Worm (Caenorhabditis elegans) whole organism, L3 larva: ENCODE results near the gene sra-36.

Experiments used
- R02D3.7 ChIP-seq: fragments of 150-350 bp; optimal IDR thresholded peaks from 2 replicates; lab custom pipeline; 2014; ENCODE audit warnings: missing biosample characterization, missing genetic modification characterization
- aly-2 ChIP-seq: fragments of 150-350 bp; optimal IDR thresholded peaks from 2 replicates; lab custom pipeline; 2014; ENCODE audit warnings: missing biosample characterization, missing genetic modification characterization
- ama-1 ChIP-seq: fragments of 150-350 bp; optimal IDR thresholded peaks from 2 replicates; lab custom pipeline; 2018
- ceh-16 ChIP-seq: sonication (generic microtip); optimal IDR thresholded peaks from 2 replicates; lab custom pipeline; 2017; ENCODE audit warnings: missing biosample characterization, missing genetic modification characterization
- ceh-28 ChIP-seq: fragments of 150-350 bp; optimal IDR thresholded peaks from 2 replicates; lab custom pipeline; 2014; ENCODE audit warnings: missing biosample characterization, missing genetic modification reagents, missing genetic modification characterization
- daf-12 ChIP-seq: fragments of 150-350 bp; optimal IDR thresholded peaks from 2 replicates; lab custom pipeline; 2014; ENCODE audit warnings: missing biosample characterization, missing genetic modification reagents, missing genetic modification characterization
- egl-27 ChIP-seq: sonication (generic microtip); optimal IDR thresholded peaks from 4 replicates; lab custom pipeline; 2017; ENCODE audit warnings: missing biosample characterization, missing genetic modification reagents, missing genetic modification characterization
- egl-5 ChIP-seq: fragments of 150-350 bp; optimal IDR thresholded peaks from 2 replicates; lab custom pipeline; 2017; ENCODE audit warnings: missing biosample characterization, missing genetic modification reagents, missing genetic modification characterization, inconsistent platforms
- elt-1 ChIP-seq: fragments of 150-350 bp; optimal IDR thresholded peaks from 2 replicates; lab custom pipeline; 2014; ENCODE audit warnings: missing biosample characterization, missing genetic modification characterization
- elt-3 ChIP-seq, 3 experiments: fragments of 150-350 bp in 1 of 3; sonication (generic microtip) in 2 of 3; optimal IDR thresholded peaks; 2 replicates in 2 of 3; 4 replicates in 1 of 3; lab custom pipeline; 2014 to 2017; ENCODE audit warnings: missing biosample characterization in 3 of 3, missing genetic modification characterization in 3 of 3
- eor-1 ChIP-seq, 2 experiments: fragments of 150-350 bp; optimal IDR thresholded peaks; 2 replicates each; lab custom pipeline; 2014 to 2018; ENCODE audit warnings: missing biosample characterization in 2 of 2, missing genetic modification characterization in 2 of 2
- fkh-10 ChIP-seq: sonication (generic microtip); optimal IDR thresholded peaks from 2 replicates; lab custom pipeline; 2017; ENCODE audit warnings: missing biosample characterization, missing genetic modification reagents, missing genetic modification characterization
- fkh-2 ChIP-seq: fragments of 150-350 bp; optimal IDR thresholded peaks from 2 replicates; lab custom pipeline; 2014; ENCODE audit warnings: missing biosample characterization, missing genetic modification reagents, missing genetic modification characterization
- hmg-11 ChIP-seq: sonication (generic microtip); optimal IDR thresholded peaks from 2 replicates; lab custom pipeline; 2016; ENCODE audit warnings: missing genetic modification characterization, missing compliant biosample characterization
- jun-1 ChIP-seq: fragments of 150-350 bp; optimal IDR thresholded peaks from 2 replicates; lab custom pipeline; 2014; ENCODE audit warnings: missing biosample characterization, missing genetic modification reagents, missing genetic modification characterization
- lin-15B ChIP-seq: fragments of 150-350 bp; optimal IDR thresholded peaks from 2 replicates; lab custom pipeline; 2014; ENCODE audit warnings: missing biosample characterization, missing genetic modification characterization
- lin-39 ChIP-seq: fragments of 150-350 bp; optimal IDR thresholded peaks from 2 replicates; lab custom pipeline; 2018; ENCODE audit warnings: missing biosample characterization, missing genetic modification reagents, missing genetic modification characterization
- lsy-12 ChIP-seq: sonication (generic microtip); optimal IDR thresholded peaks from 2 replicates; lab custom pipeline; 2016; ENCODE audit warnings: mild to moderate bottlenecking, missing genetic modification characterization, missing compliant biosample characterization
- mdl-1 ChIP-seq: fragments of 150-350 bp; optimal IDR thresholded peaks from 2 replicates; lab custom pipeline; 2014; ENCODE audit warnings: missing biosample characterization, missing genetic modification characterization
- mml-1 ChIP-seq: fragments of 150-350 bp; sonication (generic microtip); optimal IDR thresholded peaks from 3 replicates; lab custom pipeline; 2014; ENCODE audit warnings: missing biosample characterization, missing genetic modification characterization
- nhr-11 ChIP-seq: fragments of 150-350 bp; optimal IDR thresholded peaks from 2 replicates; lab custom pipeline; 2014; ENCODE audit warnings: missing biosample characterization, missing genetic modification characterization
- nhr-12 ChIP-seq: fragments of 150-350 bp; optimal IDR thresholded peaks from 2 replicates; lab custom pipeline; 2014; ENCODE audit warnings: missing biosample characterization, missing genetic modification characterization
- nhr-23 ChIP-seq: fragments of 150-350 bp; optimal IDR thresholded peaks from 2 replicates; lab custom pipeline; 2014; ENCODE audit warnings: missing biosample characterization, missing genetic modification reagents, missing genetic modification characterization
- nhr-237 ChIP-seq: fragments of 150-350 bp; optimal IDR thresholded peaks from 2 replicates; lab custom pipeline; 2014; ENCODE audit warnings: missing biosample characterization, missing genetic modification characterization
- nhr-25 ChIP-seq: sonication (generic microtip); optimal IDR thresholded peaks from 2 replicates; lab custom pipeline; 2017; ENCODE audit warnings: missing biosample characterization, missing genetic modification characterization
- nhr-43 ChIP-seq: sonication (generic microtip); optimal IDR thresholded peaks from 2 replicates; lab custom pipeline; 2016; ENCODE audit warnings: mild to moderate bottlenecking, missing genetic modification characterization, missing compliant biosample characterization; ENCODE audit not compliant: poor library complexity, severe bottlenecking
- nhr-76 ChIP-seq: fragments of 150-350 bp; sonication (generic microtip); optimal IDR thresholded peaks from 5 replicates; lab custom pipeline; 2014; ENCODE audit warnings: missing biosample characterization, missing genetic modification characterization
- nhr-77 ChIP-seq: fragments of 150-350 bp; optimal IDR thresholded peaks from 2 replicates; lab custom pipeline; 2014; ENCODE audit warnings: missing biosample characterization, missing genetic modification characterization
- pha-4 ChIP-seq: fragments of 150-350 bp; optimal IDR thresholded peaks from 2 replicates; lab custom pipeline; 2014; ENCODE audit warnings: missing biosample characterization, missing genetic modification reagents, missing genetic modification characterization
- pqm-1 ChIP-seq: fragments of 150-350 bp; optimal IDR thresholded peaks from 2 replicates; lab custom pipeline; 2017; ENCODE audit warnings: missing biosample characterization, missing genetic modification characterization, inconsistent platforms
- sea-2 ChIP-seq: fragments of 150-350 bp; sonication (generic microtip); optimal IDR thresholded peaks from 4 replicates; lab custom pipeline; 2014; ENCODE audit warnings: missing biosample characterization, missing genetic modification reagents, missing genetic modification characterization
- skn-1 ChIP-seq: fragments of 150-350 bp; optimal IDR thresholded peaks from 2 replicates; lab custom pipeline; 2014; ENCODE audit warnings: missing biosample characterization, missing genetic modification characterization
- snpc-4 ChIP-seq: fragments of 150-350 bp; optimal IDR thresholded peaks from 2 replicates; lab custom pipeline; 2014; ENCODE audit warnings: missing biosample characterization, missing genetic modification characterization
- unc-62 ChIP-seq: fragments of 150-350 bp; sonication (generic microtip); optimal IDR thresholded peaks from 4 replicates; lab custom pipeline; 2014; ENCODE audit warnings: missing biosample characterization, missing genetic modification reagents, missing genetic modification characterization
- zag-1 ChIP-seq: fragments of 150-350 bp; optimal IDR thresholded peaks from 2 replicates; lab custom pipeline; 2014; ENCODE audit warnings: missing biosample characterization, missing genetic modification characterization

The sra-36 gene

DNA sequence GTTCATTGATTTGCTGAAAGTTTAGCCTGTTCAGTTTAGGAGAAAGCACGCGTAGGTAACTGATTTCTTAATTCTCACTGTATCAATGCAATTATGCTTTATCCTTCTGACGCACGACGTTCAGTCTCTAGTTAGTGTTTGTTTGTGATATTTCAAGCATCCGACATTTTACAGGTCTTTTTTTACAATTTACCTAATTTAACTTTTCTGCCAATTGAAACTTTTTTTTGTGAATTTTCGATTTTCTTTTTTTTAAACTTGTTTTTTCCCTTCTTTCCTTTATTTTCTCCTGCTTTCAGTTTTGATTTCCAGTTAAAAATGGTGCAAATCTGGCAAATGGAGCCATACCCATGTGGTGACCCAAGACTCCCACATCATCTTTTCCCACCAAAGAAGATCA, 10.3 kb upstream of the sra-36 start, which contains the start of gene K07E1.1:
Gene K07E1.1, plus strand, starts transcription at position 301 of the 400 bp plus-strand sequence.
- TF ChIP-seq fkh-2 (tag; lab: Kevin White, UChicago) (no peak), jun-1 (tag; lab: Kevin White, UChicago) (no peak), nhr-12 (no peak), ceh-16 (tag; lab: Kevin White, UChicago) (no peak), mdl-1 (tag; lab: Kevin White, UChicago) (no peak), lsy-12 (tag; lab: Kevin White, UChicago) (no peak), eor-1 (tag; optimal IDR thresholded peaks at IDR 0.05; lab: Kevin White, UChicago) (no peak), unc-62 (GFP tag; lab: Kevin White, UChicago) (no peak)

- TF ChIP-seq ama-1 (lab: Kevin White, UChicago) = no peak
- no peak for TF ChIP-seq nhr-237
- TF ChIP-seq pha-4 (tag; lab: Kevin White, UChicago) = no peak
- TF ChIP-seq daf-12 (tag; lab: Kevin White, UChicago) = no peak
- TF ChIP-seq, all 47 proteins: peak for 0
Measured at ce11 chrII:4549983-4550572, 9.5 kb upstream of the sra-36 start.

DNA sequence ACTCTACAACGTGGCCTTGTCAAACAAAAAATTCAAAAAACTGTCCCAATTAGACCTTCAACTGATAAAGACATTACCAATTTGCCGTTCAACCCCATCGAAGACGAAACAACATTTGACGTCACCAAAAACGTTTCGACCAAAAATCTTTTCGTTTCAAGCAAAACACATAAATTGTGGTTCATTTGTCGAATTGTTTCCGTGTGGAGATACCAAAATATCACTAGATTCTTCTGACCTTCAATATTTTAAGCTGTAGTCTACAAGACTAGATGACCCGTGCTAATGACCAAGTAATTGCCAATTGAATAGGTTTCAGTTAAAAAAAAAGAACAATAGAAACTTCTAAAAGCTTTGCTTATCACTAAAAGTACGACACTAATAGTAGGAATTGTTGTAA, 7.9 kb upstream of the sra-36 start:
- no peak for TF ChIP-seq eor-1 (tag; optimal IDR thresholded peaks at IDR 0.05; lab: Kevin White, UChicago)
- TF ChIP-seq lin-39 (tag; lab: Kevin White, UChicago) = no peak
- TF ChIP-seq nhr-25 = peak; percentile 28
- no peak for TF ChIP-seq ceh-28
- TF ChIP-seq nhr-23 = no peak

- TF ChIP-seq lin-39 (tag; lab: Kevin White, UChicago) = no peak
- no peak for TF ChIP-seq nhr-43
- no peak for TF ChIP-seq ama-1 (lab: Kevin White, UChicago)
- no peak for TF ChIP-seq R02D3.7
- no peak for TF ChIP-seq mdl-1 (tag; lab: Kevin White, UChicago)
- no peak for TF ChIP-seq unc-62 (GFP tag; lab: Kevin White, UChicago)
- no peak for TF ChIP-seq nhr-77 (tag; lab: Kevin White, UChicago)
- TF ChIP-seq nhr-12 = no peak
- TF ChIP-seq elt-1 (tag; lab: Kevin White, UChicago) = no peak
- no peak for TF ChIP-seq nhr-76
Measured at ce11 chrII:4543568-4543967, 3.0 kb upstream of the sra-36 start, which contains the start of gene sra-34. Gene sra-34 (minus strand): TSS chrII:4543668.

ce11 chrII:4537141-4537540, 3.4 kb downstream of the sra-36 start, which contains the start of gene sra-33:
Gene sra-33 (minus strand): TSS chrII:4537241.
- TF ChIP-seq pqm-1 = no peak
- TF ChIP-seq nhr-25 = no peak
- TF ChIP-seq elt-1 (tag; lab: Kevin White, UChicago) = no peak
- TF ChIP-seq sea-2 (GFP tag; lab: Kevin White, UChicago) = no peak
- no peak for TF ChIP-seq skn-1
- TF ChIP-seq nhr-77 (tag; lab: Kevin White, UChicago) = no peak
- no peak for TF ChIP-seq fkh-2 (tag; lab: Kevin White, UChicago)
- no peak for TF ChIP-seq pha-4 (tag; lab: Kevin White, UChicago)
- no peak for TF ChIP-seq lsy-12 (tag; lab: Kevin White, UChicago)

DNA sequence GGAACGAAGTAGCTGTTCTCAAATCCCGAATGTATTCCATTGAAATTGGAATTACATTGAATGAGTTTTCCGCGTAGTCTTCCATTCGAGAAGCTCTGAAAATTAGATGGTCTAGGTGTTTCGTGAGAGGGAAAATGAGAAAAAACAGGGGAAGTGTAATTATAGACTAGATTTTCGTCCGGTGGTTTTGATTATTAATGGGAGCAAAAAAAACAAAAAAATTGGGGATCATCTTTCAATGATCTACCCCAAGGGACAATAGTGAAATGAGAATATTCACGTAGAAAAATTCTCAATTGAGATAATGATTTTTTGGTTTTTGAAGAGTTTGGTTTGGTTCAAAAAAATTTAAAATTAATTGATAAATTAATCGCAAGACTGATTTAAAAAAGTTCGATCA, 8.7 kb downstream of the sra-36 start, which contains the start of gene sra-32:
Gene sra-32, minus strand, starts transcription at position 101 of the 400 bp plus-strand sequence.
- TF ChIP-seq nhr-11 (tag; lab: Kevin White, UChicago) (no peak), aly-2 (tag; lab: Kevin White, UChicago) (no peak), hmg-11 (no peak), ama-1 (lab: Kevin White, UChicago) (no peak), mml-1 (no peak), jun-1 (tag; lab: Kevin White, UChicago) (no peak), egl-5 (tag; lab: Kevin White, UChicago) (no peak), mdl-1 (tag; lab: Kevin White, UChicago) (no peak), lin-15B (tag; lab: Kevin White, UChicago) (no peak), elt-3 (tag; optimal IDR thresholded peaks at IDR 0.05; lab: Kevin White, UChicago) (no peak), pha-4 (tag; lab: Kevin White, UChicago) (no peak), nhr-23 (no peak), fkh-10 (GFP tag; lab: Kevin White, UChicago) (no peak), egl-27 (tag; lab: Kevin White, UChicago) (no peak), snpc-4 (tag; lab: Kevin White, UChicago) (no peak), elt-1 (tag; lab: Kevin White, UChicago) (no peak), zag-1 (tag; lab: Kevin White, UChicago) (no peak), ceh-16 (tag; lab: Kevin White, UChicago) (no peak)
